Fruit fly (Drosophila melanogaster): ENCODE measurements around the gene CG31835.

DNA sequence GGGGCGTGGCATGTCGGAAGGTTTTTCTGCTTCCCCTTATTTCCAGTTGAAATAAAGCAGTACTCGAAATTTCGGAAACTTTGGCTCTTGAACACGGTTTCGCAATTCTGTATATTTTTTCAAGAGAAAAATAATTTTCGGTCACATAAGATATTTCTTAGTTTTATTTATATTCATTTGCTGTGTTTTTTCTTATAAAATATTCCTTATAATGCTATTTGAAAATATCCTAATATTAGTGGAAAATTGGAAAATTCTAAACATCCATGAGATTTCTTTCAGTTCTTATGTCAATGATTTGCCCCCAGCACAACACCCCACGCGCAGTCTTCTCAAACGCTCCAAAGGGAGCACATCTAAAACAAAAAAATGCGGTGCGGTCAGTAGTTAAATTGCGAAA is 24.8 kb downstream of the CG31835 start, which contains the start of gene CG4691:
- no peak for TF ChIP-seq EcR (GFP tag; optimal IDR thresholded peaks at IDR 0.05)
- no peak for TF ChIP-seq pan (optimal IDR thresholded peaks at IDR 0.05)
- no peak for TF ChIP-seq Dll (optimal IDR thresholded peaks at IDR 0.05)
- no peak for TF ChIP-seq CG8478 (optimal IDR thresholded peaks at IDR 0.05)
- no peak for TF ChIP-seq usp (GFP tag; optimal IDR thresholded peaks at IDR 0.05)

Measured in whole organism.